Worm (Caenorhabditis elegans) whole organism, L1 larva: ENCODE measurements around the gene F13H8.11.

ENCODE experiments used
- C04F5.9 ChIP-seq: sonication (generic microtip); optimal IDR thresholded peaks from 2 replicates; lab custom pipeline; 2016; ENCODE audit warnings: missing genetic modification characterization, missing compliant biosample characterization
- C16A3.4 ChIP-seq: fragments of 150-350 bp; optimal IDR thresholded peaks from 2 replicates; lab custom pipeline; 2014; ENCODE audit warnings: missing biosample characterization, missing genetic modification characterization
- C34B4.2 ChIP-seq: sonication (generic microtip); optimal IDR thresholded peaks from 2 replicates; lab custom pipeline; 2017; ENCODE audit warnings: mild to moderate bottlenecking, missing genetic modification characterization, missing compliant biosample characterization
- F16B12.6 ChIP-seq: fragments of 150-350 bp; optimal IDR thresholded peaks from 2 replicates; lab custom pipeline; 2014; ENCODE audit warnings: missing biosample characterization, missing genetic modification characterization
- Y116A8C.19 ChIP-seq: sonication (generic microtip); optimal IDR thresholded peaks from 2 replicates; lab custom pipeline; 2016; ENCODE audit warnings: missing compliant biosample characterization, missing genetic modification characterization, borderline replicate concordance
- aha-1 ChIP-seq: fragments of 150-350 bp; optimal IDR thresholded peaks from 2 replicates; lab custom pipeline; 2014; ENCODE audit warnings: missing biosample characterization, missing genetic modification characterization
- aly-2 ChIP-seq: fragments of 150-350 bp; optimal IDR thresholded peaks from 2 replicates; lab custom pipeline; 2014; ENCODE audit warnings: missing biosample characterization, missing genetic modification characterization
- ama-1 ChIP-seq: fragments of 150-350 bp; optimal IDR thresholded peaks from 2 replicates; lab custom pipeline; 2014
- ceh-88 ChIP-seq: fragments of 200-800 bp; sonication (Bioruptor generic); IDR thresholded peaks from 2 replicates; pipeline ENCODE4 v1.3.6; 2022; ENCODE audit warnings: missing genetic modification characterization, missing compliant biosample characterization
- ces-1 ChIP-seq: fragments of 150-350 bp; optimal IDR thresholded peaks from 2 replicates; lab custom pipeline; 2014; ENCODE audit warnings: missing biosample characterization, missing genetic modification reagents, missing genetic modification characterization
- dpl-1 ChIP-seq, 3 experiments: fragments of 150-350 bp in 2 of 3; sonication (generic microtip) in 1 of 3; optimal IDR thresholded peaks; 2 replicates each; lab custom pipeline; 2014 to 2017; ENCODE audit warnings: missing biosample characterization in 3 of 3, missing genetic modification characterization in 3 of 3, missing genetic modification reagents in 3 of 3
- dsc-1 ChIP-seq: sonication (generic microtip); optimal IDR thresholded peaks from 2 replicates; lab custom pipeline; 2016; ENCODE audit warnings: mild to moderate bottlenecking, missing genetic modification characterization, missing compliant biosample characterization
- efl-1 ChIP-seq, 4 experiments: fragments of 150-350 bp; optimal IDR thresholded peaks in 3 of 4; peaks in 1 of 4; 1 replicate in 1 of 4; 2 replicates in 3 of 4; lab custom pipeline; 2014; ENCODE audit warnings: missing biosample characterization in 2 of 4, missing genetic modification characterization in 2 of 4, missing genetic modification reagents in 2 of 4
- efl-3 ChIP-seq: fragments of 200-800 bp; sonication (Bioruptor generic); optimal IDR thresholded peaks from 2 replicates; lab custom pipeline; 2018; ENCODE audit warnings: mild to moderate bottlenecking, missing genetic modification characterization, missing compliant biosample characterization
- egl-13 ChIP-seq: sonication (generic microtip); optimal IDR thresholded peaks from 2 replicates; lab custom pipeline; 2016; ENCODE audit warnings: missing genotype, missing genetic modification reagents, missing genetic modification characterization, missing compliant biosample characterization
- egl-27 ChIP-seq, 2 experiments: fragments of 150-350 bp in 1 of 2; sonication (generic microtip); optimal IDR thresholded peaks; 3 replicates each; lab custom pipeline; 2017 to 2018; ENCODE audit warnings: missing biosample characterization in 2 of 2, missing genetic modification characterization in 2 of 2, missing genetic modification reagents in 2 of 2
- elt-2 ChIP-seq: sonication (generic microtip); optimal IDR thresholded peaks from 2 replicates; lab custom pipeline; 2016; ENCODE audit warnings: missing genetic modification characterization, mild to moderate bottlenecking, inconsistent platforms, missing compliant biosample characterization, missing genetic modification reagents
- elt-3 ChIP-seq, 6 experiments: fragments of 150-350 bp in 1 of 6; sonication (generic microtip); optimal IDR thresholded peaks; 2 replicates each; lab custom pipeline; 2017 to 2018; ENCODE audit warnings: missing biosample characterization in 6 of 6, missing genetic modification characterization in 6 of 6, inconsistent platforms in 1 of 6
- ets-5 ChIP-seq: fragments of 200-800 bp; sonication (Bioruptor generic); IDR thresholded peaks from 2 replicates; pipeline ENCODE4 v1.3.6; 2022; ENCODE audit warnings: missing genetic modification characterization, missing compliant biosample characterization
- fkh-4 ChIP-seq: sonication (generic microtip); optimal IDR thresholded peaks from 2 replicates; lab custom pipeline; 2016; ENCODE audit warnings: missing compliant biosample characterization, missing genetic modification characterization, borderline replicate concordance
- fos-1 ChIP-seq: fragments of 150-350 bp; optimal IDR thresholded peaks from 2 replicates; lab custom pipeline; 2014; ENCODE audit warnings: missing biosample characterization, missing genetic modification characterization
- hlh-17 ChIP-seq: fragments of 200-800 bp; sonication (Bioruptor generic); optimal IDR thresholded peaks from 2 replicates; lab custom pipeline; 2018; ENCODE audit warnings: missing genetic modification characterization, mild to moderate bottlenecking, missing compliant biosample characterization, moderate library complexity, borderline replicate concordance
- hlh-4 ChIP-seq: sonication (generic microtip); optimal IDR thresholded peaks from 2 replicates; lab custom pipeline; 2016; ENCODE audit warnings: mild to moderate bottlenecking, missing genetic modification characterization, missing compliant biosample characterization
- hpl-2 ChIP-seq: fragments of 150-350 bp; optimal IDR thresholded peaks from 2 replicates; lab custom pipeline; 2014; ENCODE audit warnings: missing biosample characterization, missing genetic modification reagents, missing genetic modification characterization
- isw-1 ChIP-seq: fragments of 200-800 bp; sonication (Bioruptor generic); IDR thresholded peaks from 2 replicates; pipeline ENCODE4 v1.3.6; 2022; ENCODE audit warnings: missing genetic modification characterization, missing compliant biosample characterization
- lin-13 ChIP-seq: fragments of 150-350 bp; optimal IDR thresholded peaks from 2 replicates; lab custom pipeline; 2014; ENCODE audit warnings: missing biosample characterization, missing genetic modification reagents, missing genetic modification characterization
- lin-14 ChIP-seq: fragments of 200-800 bp; sonication (Bioruptor generic); optimal IDR thresholded peaks from 2 replicates; lab custom pipeline; 2018; ENCODE audit warnings: mild to moderate bottlenecking, missing genetic modification characterization, moderate library complexity, missing compliant biosample characterization
- lsy-2 ChIP-seq, 2 experiments: fragments of 150-350 bp; optimal IDR thresholded peaks; 2 replicates each; lab custom pipeline; 2014; ENCODE audit warnings: missing biosample characterization in 2 of 2, missing genetic modification characterization in 2 of 2
- mep-1 ChIP-seq: fragments of 150-350 bp; optimal IDR thresholded peaks from 2 replicates; lab custom pipeline; 2014; ENCODE audit warnings: missing biosample characterization, missing genetic modification characterization
- nhr-11 ChIP-seq: fragments of 150-350 bp; optimal IDR thresholded peaks from 2 replicates; lab custom pipeline; 2014; ENCODE audit warnings: missing biosample characterization, missing genetic modification characterization
- nhr-19 ChIP-seq: fragments of 200-800 bp; sonication (Bioruptor generic); conservative IDR thresholded peaks from 2 replicates; pipeline ENCODE4 v1.3.6; 2022; ENCODE audit warnings: missing genetic modification characterization, missing compliant biosample characterization
- nhr-20 ChIP-seq: sonication (generic microtip); optimal IDR thresholded peaks from 2 replicates; lab custom pipeline; 2016; ENCODE audit warnings: mild to moderate bottlenecking, missing genetic modification characterization, missing compliant biosample characterization
- nhr-47 ChIP-seq: sonication (generic microtip); optimal IDR thresholded peaks from 2 replicates; lab custom pipeline; 2016; ENCODE audit warnings: mild to moderate bottlenecking, missing genetic modification characterization, moderate library complexity, missing compliant biosample characterization
- nhr-71 ChIP-seq: sonication (generic microtip); optimal IDR thresholded peaks from 2 replicates; lab custom pipeline; 2016; ENCODE audit warnings: mild to moderate bottlenecking, missing genetic modification characterization, moderate library complexity, missing compliant biosample characterization
- nhr-77 ChIP-seq: fragments of 150-350 bp; optimal IDR thresholded peaks from 2 replicates; lab custom pipeline; 2014; ENCODE audit warnings: missing biosample characterization, missing genetic modification characterization
- nhr-85 ChIP-seq: sonication (generic microtip); peaks from one replicate; lab custom pipeline; 2016; ENCODE audit warnings: missing genetic modification characterization, inconsistent platforms, missing compliant biosample characterization
- pag-3 ChIP-seq: sonication (generic microtip); optimal IDR thresholded peaks from 2 replicates; lab custom pipeline; 2017; ENCODE audit warnings: missing genetic modification characterization, mild to moderate bottlenecking, missing compliant biosample characterization, antibody characterized with exemption, borderline replicate concordance; ENCODE audit not compliant: insufficient read depth
- snpc-4 ChIP-seq: fragments of 150-350 bp; optimal IDR thresholded peaks from 2 replicates; lab custom pipeline; 2014; ENCODE audit warnings: missing biosample characterization, missing genetic modification characterization
- snu-23 ChIP-seq: sonication (generic microtip); optimal IDR thresholded peaks from 2 replicates; lab custom pipeline; 2016; ENCODE audit warnings: missing genetic modification characterization, missing compliant biosample characterization
- sox-4 ChIP-seq: sonication (generic microtip); optimal IDR thresholded peaks from 2 replicates; lab custom pipeline; 2016; ENCODE audit warnings: missing genetic modification characterization, missing compliant biosample characterization
- sptf-1 ChIP-seq: fragments of 150-350 bp; optimal IDR thresholded peaks from 2 replicates; lab custom pipeline; 2014; ENCODE audit warnings: missing biosample characterization, missing genetic modification characterization
- sup-37 ChIP-seq: fragments of 200-800 bp; sonication (Bioruptor generic); optimal IDR thresholded peaks from 2 replicates; lab custom pipeline; 2018; ENCODE audit warnings: mild to moderate bottlenecking, missing genetic modification characterization, missing compliant biosample characterization
- swsn-7 ChIP-seq: sonication (generic microtip); optimal IDR thresholded peaks from 2 replicates; lab custom pipeline; 2016; ENCODE audit warnings: missing genetic modification characterization, missing compliant biosample characterization
- unc-86 ChIP-seq: sonication (generic microtip); optimal IDR thresholded peaks from 2 replicates; lab custom pipeline; 2016; ENCODE audit warnings: missing genetic modification characterization, missing compliant biosample characterization
- unc-98 ChIP-seq: fragments of 200-800 bp; sonication (Bioruptor generic); IDR thresholded peaks from 2 replicates; pipeline ENCODE4 v1.3.6; 2022; ENCODE audit warnings: missing genetic modification characterization, missing compliant biosample characterization
- vab-15 ChIP-seq: sonication (generic microtip); optimal IDR thresholded peaks from 2 replicates; lab custom pipeline; 2017; ENCODE audit warnings: missing genotype, mild to moderate bottlenecking, missing genetic modification characterization, missing compliant biosample characterization
- zag-1 ChIP-seq: fragments of 150-350 bp; optimal IDR thresholded peaks from 2 replicates; lab custom pipeline; 2014; ENCODE audit warnings: missing biosample characterization, missing genetic modification characterization
- ztf-11 ChIP-seq, 2 experiments: sonication (generic microtip); optimal IDR thresholded peaks; 2 replicates each; lab custom pipeline; 2016 to 2017; ENCODE audit warnings: missing genetic modification characterization in 2 of 2, missing biosample characterization in 1 of 2, missing compliant biosample characterization in 1 of 2

The F13H8.11 gene

DNA sequence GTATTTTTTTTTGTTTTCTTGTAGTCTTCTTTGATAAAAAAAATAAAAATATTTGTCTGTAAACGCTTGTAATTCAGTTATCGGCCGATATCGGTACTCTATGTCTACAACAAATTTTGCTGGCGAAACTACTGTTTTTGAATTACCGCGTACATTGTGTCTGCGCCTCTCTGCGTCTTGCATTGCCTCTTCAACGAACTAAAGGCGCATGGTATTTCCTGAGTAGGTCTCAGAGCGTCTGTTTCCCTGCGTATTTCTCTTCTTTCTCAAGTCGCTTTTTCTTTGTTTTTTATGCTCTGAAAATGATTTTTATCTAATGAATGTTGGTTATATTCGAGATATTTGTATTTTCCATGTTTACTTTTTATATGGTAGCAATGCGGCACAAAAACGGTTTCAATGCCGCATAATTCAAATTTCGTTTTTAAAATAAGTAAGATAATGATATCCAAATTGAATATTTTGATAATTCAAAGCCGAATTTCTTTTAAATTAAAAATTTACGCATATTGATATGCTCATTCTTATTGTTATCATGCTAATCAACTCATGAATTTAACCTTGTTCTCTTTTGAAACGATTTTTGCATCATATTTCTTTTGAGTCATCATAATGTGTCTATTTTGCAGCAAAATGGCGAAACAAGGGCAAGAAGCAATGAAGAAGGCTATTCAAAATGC is 8.9 kb downstream of the F13H8.11 start, which contains the start of gene phb-2 (continued):
- peak in 2 of 6 experiments; percentile 59 to 73 for TF ChIP-seq elt-3 (tag; optimal IDR thresholded peaks at IDR 0.05; lab: Kevin White, UChicago)
- TF ChIP-seq F16B12.6: peak; percentile 60
- peak; percentile 46 for TF ChIP-seq aly-2 (tag; lab: Kevin White, UChicago)
- peak; percentile 79 for TF ChIP-seq C16A3.4 (tag; lab: Kevin White, UChicago)
- no peak for TF ChIP-seq hlh-17 (GFP tag; lab: Kevin White, UChicago)
- peak; percentile 3 for TF ChIP-seq sox-4
- peak; percentile 82 for TF ChIP-seq nhr-47 (tag; lab: Kevin White, UChicago)
- no peak for TF ChIP-seq sup-37 (GFP tag; lab: Kevin White, UChicago)
- peak; percentile 87 for TF ChIP-seq snu-23 (GFP tag; lab: Kevin White, UChicago)
- TF ChIP-seq efl-1 (optimal IDR thresholded peaks at IDR 0.05; lab: Kevin White, UChicago): peak; percentile 92 to 99
- peak; percentile 98 to 100 for TF ChIP-seq efl-1 (GFP tag; optimal IDR thresholded peaks at IDR 0.05 in 1 of 2; lab: Kevin White, UChicago)
- no peak for TF ChIP-seq aha-1 (tag; lab: Kevin White, UChicago)
- peak; percentile 97 to 98 (median 97) for TF ChIP-seq dpl-1 (GFP tag; optimal IDR thresholded peaks at IDR 0.05; lab: Kevin White, UChicago)
- no peak for TF ChIP-seq efl-3
- TF ChIP-seq unc-98: no peak
- TF ChIP-seq nhr-19 (GFP tag; lab: Robert Waterston, UW): peak; percentile 79
- peak; percentile 17 for TF ChIP-seq C04F5.9 (tag; lab: Kevin White, UChicago)
- TF ChIP-seq hlh-4 (tag; lab: Kevin White, UChicago): no peak
- TF ChIP-seq hpl-2: peak; percentile 7
- TF ChIP-seq ets-5 (GFP tag; lab: Robert Waterston, UW): no peak
- TF ChIP-seq pag-3 (tag; lab: Kevin White, UChicago): no peak
- TF ChIP-seq ama-1 (lab: Kevin White, UChicago): peak; percentile 6
- peak; percentile 44 for TF ChIP-seq dsc-1 (tag; lab: Kevin White, UChicago)
- TF ChIP-seq mep-1 (tag; lab: Kevin White, UChicago): peak; percentile 84
- peak; percentile 79 for TF ChIP-seq nhr-20 (tag; lab: Kevin White, UChicago)
- no peak for TF ChIP-seq egl-13 (tag; lab: Kevin White, UChicago)
- no peak for TF ChIP-seq Y116A8C.19 (tag; lab: Kevin White, UChicago)
- peak; percentile 63 for TF ChIP-seq unc-86 (tag; lab: Kevin White, UChicago)
- TF ChIP-seq nhr-77 (tag; lab: Kevin White, UChicago): peak; percentile 43
- no peak for TF ChIP-seq ztf-11 (tag; optimal IDR thresholded peaks at IDR 0.05; lab: Kevin White, UChicago)
- TF ChIP-seq lsy-2 (tag; optimal IDR thresholded peaks at IDR 0.05; lab: Kevin White, UChicago): peak; percentile 86 to 94
- TF ChIP-seq elt-2 (tag; lab: Kevin White, UChicago): no peak
- peak; percentile 91 for TF ChIP-seq nhr-85 (tag; lab: Kevin White, UChicago)

DNA sequence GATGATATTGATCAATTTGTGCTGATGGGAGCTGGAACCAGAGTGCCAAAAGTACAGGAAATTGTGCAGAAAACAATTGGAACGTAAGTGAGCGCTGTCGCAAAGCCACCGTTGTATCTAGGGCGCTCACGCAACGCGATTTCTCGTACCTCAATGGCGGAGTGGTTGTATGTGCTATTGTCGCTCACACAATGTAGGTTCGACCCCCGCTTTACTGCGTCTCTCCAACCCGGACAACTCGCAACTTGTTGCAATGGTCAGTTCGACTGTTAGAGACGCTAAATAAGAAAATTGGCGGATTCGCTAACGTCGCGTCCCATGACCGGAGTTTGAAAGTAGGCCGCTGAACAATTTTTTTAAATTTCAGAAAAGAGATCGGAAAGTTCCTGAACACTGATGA is 11.3 kb downstream of the F13H8.11 start:
- TF ChIP-seq Y116A8C.19 (tag; lab: Kevin White, UChicago): no peak
- peak; percentile 58 for TF ChIP-seq nhr-71
- TF ChIP-seq C16A3.4 (tag; lab: Kevin White, UChicago): peak; percentile 78
- no peak for TF ChIP-seq sptf-1
- peak; percentile 64 to 74 for TF ChIP-seq efl-1 (optimal IDR thresholded peaks at IDR 0.05; lab: Kevin White, UChicago)
- peak; percentile 62 to 98 for TF ChIP-seq efl-1 (GFP tag; optimal IDR thresholded peaks at IDR 0.05 in 1 of 2; lab: Kevin White, UChicago)
- peak; percentile 58 for TF ChIP-seq swsn-7 (tag; lab: Kevin White, UChicago)
- peak; percentile 10 for TF ChIP-seq fos-1 (tag; lab: Kevin White, UChicago)
- no peak for TF ChIP-seq snpc-4 (tag; lab: Kevin White, UChicago)
- no peak for TF ChIP-seq isw-1 (GFP tag; lab: Robert Waterston, UW)
- TF ChIP-seq sup-37 (GFP tag; lab: Kevin White, UChicago): no peak
- peak; percentile 64 for TF ChIP-seq snu-23 (GFP tag; lab: Kevin White, UChicago)
- TF ChIP-seq zag-1 (tag; lab: Kevin White, UChicago): no peak
- TF ChIP-seq nhr-11 (tag; lab: Kevin White, UChicago): no peak
- no peak for TF ChIP-seq fkh-4 (tag; lab: Kevin White, UChicago)
- TF ChIP-seq lsy-2 (tag; optimal IDR thresholded peaks at IDR 0.05; lab: Kevin White, UChicago): peak; percentile 8 to 60
- TF ChIP-seq C34B4.2: no peak
- no peak for TF ChIP-seq lin-13 (GFP tag; lab: Kevin White, UChicago)
- TF ChIP-seq lin-14: no peak
- TF ChIP-seq ceh-88: no peak
- no peak for TF ChIP-seq ces-1
- no peak for TF ChIP-seq sox-4
- TF ChIP-seq nhr-47 (tag; lab: Kevin White, UChicago): peak; percentile 60
- TF ChIP-seq nhr-77 (tag; lab: Kevin White, UChicago): peak; percentile 47
- peak; percentile 10 for TF ChIP-seq aly-2 (tag; lab: Kevin White, UChicago)
- TF ChIP-seq hlh-4 (tag; lab: Kevin White, UChicago): no peak
- no peak for TF ChIP-seq vab-15 (tag; lab: Kevin White, UChicago)
- TF ChIP-seq egl-27 (tag; optimal IDR thresholded peaks at IDR 0.05; lab: Kevin White, UChicago): no peak
